Fruit fly (Drosophila melanogaster): ENCODE results near the gene Uros1.

Gene Uros1

dm6 chrX:8924778-8925177, 24.7 kb upstream of the Uros1 start (continued):
- TF ChIP-seq wdn (GFP tag; IDR thresholded peaks at IDR 0.05) (no peak), CG15073 (GFP tag; optimal IDR thresholded peaks at IDR 0.05) (no peak), tgo (GFP tag; IDR thresholded peaks at IDR 0.05) (no peak), CG18619 (GFP tag; optimal IDR thresholded peaks at IDR 0.05) (no peak), CG17612 (GFP tag; IDR thresholded peaks at IDR 0.05) (no peak), CG34422 (GFP tag; IDR thresholded peaks at IDR 0.05) (peak; percentile 45; the same call in 1 of the 3 replicates), Asciz (GFP tag; optimal IDR thresholded peaks at IDR 0.05) (no peak), row (GFP tag; IDR thresholded peaks at IDR 0.05) (no peak), nerfin-2 (GFP tag; IDR thresholded peaks at IDR 0.05; ENCODE audit: partially characterized antibody) (no peak), CG1792 (GFP tag; optimal IDR thresholded peaks at IDR 0.05) (no peak), bbx (GFP tag; IDR thresholded peaks at IDR 0.05; ENCODE audit: partially characterized antibody) (no peak), pfk (GFP tag; optimal IDR thresholded peaks at IDR 0.05) (no peak), CG10267 (tag; optimal IDR thresholded peaks at IDR 0.05) (no peak), dati (GFP tag; IDR thresholded peaks at IDR 0.05) (no peak), CG12659 (GFP tag; optimal IDR thresholded peaks at IDR 0.05) (no peak), HLH3B (GFP tag; IDR thresholded peaks at IDR 0.05) (no peak), dmrt99B (tag; optimal IDR thresholded peaks at IDR 0.05) (no peak), peb (GFP tag; IDR thresholded peaks at IDR 0.05) (no peak), Awh (GFP tag; IDR thresholded peaks at IDR 0.05) (no peak), esg (GFP tag; conservative IDR thresholded peaks at IDR 0.05) (no peak), Aef1 (GFP tag; IDR thresholded peaks at IDR 0.05) (no peak), Nf-YC (tag; optimal IDR thresholded peaks at IDR 0.05) (peak; percentile 76), CG31365 (tag; optimal IDR thresholded peaks at IDR 0.05) (no peak), CG17802 (tag; optimal IDR thresholded peaks at IDR 0.05) (no peak), HmgZ (tag; optimal IDR thresholded peaks at IDR 0.05) (no peak), dm (GFP tag; optimal IDR thresholded peaks at IDR 0.05) (no peak), CG13123 (GFP tag; optimal IDR thresholded peaks at IDR 0.05) (no peak), CG15479 (GFP tag; optimal IDR thresholded peaks at IDR 0.05) (no peak), sna (GFP tag; IDR thresholded peaks at IDR 0.05; ENCODE audit: partially characterized antibody) (no peak), CG7271 (tag; optimal IDR thresholded peaks at IDR 0.05) (no peak), tll (GFP tag; optimal IDR thresholded peaks at IDR 0.05) (peak in 1 of 2 experiments; percentile 12), Scr (GFP tag; IDR thresholded peaks at IDR 0.05; ENCODE audit: partially characterized antibody) (no peak), mld (GFP tag; IDR thresholded peaks at IDR 0.05; ENCODE audit: partially characterized antibody) (no peak), H2.0 (GFP tag; IDR thresholded peaks at IDR 0.05) (no peak), CG2199 (GFP tag; IDR thresholded peaks at IDR 0.05) (no peak), CG12104 (GFP tag; optimal IDR thresholded peaks at IDR 0.05) (no peak), sug (tag; optimal IDR thresholded peaks at IDR 0.05) (no peak), CG11696 (GFP tag; IDR thresholded peaks at IDR 0.05) (0 out of 2 replicates have a peak, but pooled peaks have one; percentile 30), Jarid2 (GFP tag; optimal IDR thresholded peaks at IDR 0.05) (peak; percentile 13), fd3F (GFP tag; optimal IDR thresholded peaks at IDR 0.05) (no peak), C15 (GFP tag; IDR thresholded peaks at IDR 0.05) (no peak), Ada2b (GFP tag; IDR thresholded peaks at IDR 0.05) (no peak), wek (GFP tag; optimal IDR thresholded peaks at IDR 0.05) (no peak), otp (GFP tag; IDR thresholded peaks at IDR 0.05) (no peak), Sin3A (optimal IDR thresholded peaks at IDR 0.05) (no peak), org-1 (GFP tag; optimal IDR thresholded peaks at IDR 0.05) (no peak), CG10209 (GFP tag; optimal IDR thresholded peaks at IDR 0.05) (no peak), CG4820 (GFP tag; optimal IDR thresholded peaks at IDR 0.05) (no peak), insv (GFP tag; optimal IDR thresholded peaks at IDR 0.05) (no peak), Pdp1 (GFP tag; optimal IDR thresholded peaks at IDR 0.05) (no peak), Fer2 (tag; optimal IDR thresholded peaks at IDR 0.05) (no peak)

Measured in whole organism, embryonic.